Fruit fly (Drosophila melanogaster): ENCODE measurements around the gene Rev1.

Rev1 gene

DNA sequence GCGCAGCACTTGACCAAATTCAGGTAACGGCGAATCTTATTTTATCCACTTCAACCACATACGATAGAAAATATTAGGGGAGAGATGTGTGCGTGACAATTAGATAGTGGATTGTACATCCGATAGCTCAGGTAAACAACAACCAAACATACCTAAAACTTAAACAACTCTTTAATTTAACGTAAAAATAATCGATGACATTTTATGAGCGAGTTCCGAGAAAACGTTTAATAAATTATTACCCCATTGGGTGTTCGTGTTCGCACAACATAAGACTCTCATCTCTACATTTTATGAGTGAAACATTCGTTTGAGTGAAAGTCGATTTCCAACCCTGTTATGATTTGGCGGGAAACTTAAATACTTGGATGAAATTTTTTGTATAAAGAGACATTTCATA, 26.1 kb downstream of the Rev1 start, which contains the start of gene CG17129 (continued):
- TF ChIP-seq E2f2 (GFP tag; IDR thresholded peaks at IDR 0.05) (peak; percentile 87), CG2875 (GFP tag; optimal IDR thresholded peaks at IDR 0.05) (peak; percentile 27), gsb (GFP tag; IDR thresholded peaks at IDR 0.05) (no peak), D19A (tag; optimal IDR thresholded peaks at IDR 0.05) (peak; percentile 40), CG10462 (GFP tag; optimal IDR thresholded peaks at IDR 0.05) (peak; percentile 9), CG8359 (GFP tag; optimal IDR thresholded peaks at IDR 0.05; ENCODE audit: borderline replicate concordance) (no peak), CG1603 (tag; optimal IDR thresholded peaks at IDR 0.05) (peak; percentile 87), CG12071 (GFP tag; optimal IDR thresholded peaks at IDR 0.05) (peak; percentile 39), sens-2 (GFP tag; IDR thresholded peaks at IDR 0.05) (no peak), nau (GFP tag; optimal IDR thresholded peaks at IDR 0.05) (no peak), mirr (GFP tag; optimal IDR thresholded peaks at IDR 0.05) (no peak), zen2 (GFP tag; IDR thresholded peaks at IDR 0.05; ENCODE audit: partially characterized antibody) (peak; percentile 94), oc (tag; optimal IDR thresholded peaks at IDR 0.05) (peak; percentile 28), cas (GFP tag; IDR thresholded peaks at IDR 0.05) (0 out of 2 replicates have a peak, but pooled peaks have one; percentile 51), Fer1 (GFP tag; optimal IDR thresholded peaks at IDR 0.05) (no peak), esg (GFP tag; conservative IDR thresholded peaks at IDR 0.05) (peak; percentile 62), Meics (GFP tag; optimal IDR thresholded peaks at IDR 0.05) (peak; percentile 61), CG34224 (GFP tag; IDR thresholded peaks at IDR 0.05; ENCODE audit: partially characterized antibody) (peak; percentile 97), CG13424 (tag; optimal IDR thresholded peaks at IDR 0.05) (peak; percentile 78), HHEX (GFP tag; optimal IDR thresholded peaks at IDR 0.05) (peak; percentile 65), tgo (GFP tag; IDR thresholded peaks at IDR 0.05) (peak; percentile 74), CG10321 (GFP tag; IDR thresholded peaks at IDR 0.05) (no peak), CG9609 (GFP tag; optimal IDR thresholded peaks at IDR 0.05) (peak; percentile 78), chn (GFP tag; optimal IDR thresholded peaks at IDR 0.05) (peak; percentile 73), exex (tag; optimal IDR thresholded peaks at IDR 0.05) (no peak), CG11085 (GFP tag; IDR thresholded peaks at IDR 0.05) (peak; percentile 54), Mes4 (GFP tag; optimal IDR thresholded peaks at IDR 0.05) (peak; percentile 72), mld (GFP tag; IDR thresholded peaks at IDR 0.05; ENCODE audit: partially characterized antibody) (peak; percentile 91), disco-r (GFP tag; optimal IDR thresholded peaks at IDR 0.05) (peak; percentile 34), CG3838 (GFP tag; optimal IDR thresholded peaks at IDR 0.05) (peak; percentile 54), trem (tag; optimal IDR thresholded peaks at IDR 0.05) (peak; percentile 76), Neu2 (GFP tag; optimal IDR thresholded peaks at IDR 0.05; ENCODE audit: borderline replicate concordance) (no peak), Kr (GFP tag; optimal IDR thresholded peaks at IDR 0.05) (peak; percentile 28), Optix (GFP tag; IDR thresholded peaks at IDR 0.05) (peak; percentile 67; the same call in 1 of the 3 replicates), ranshi (GFP tag; IDR thresholded peaks at IDR 0.05) (peak; percentile 72), row (GFP tag; IDR thresholded peaks at IDR 0.05) (peak; percentile 94), al (GFP tag; IDR thresholded peaks at IDR 0.05) (peak; percentile 71), gfzf (GFP tag; optimal IDR thresholded peaks at IDR 0.05) (peak; percentile 25), CG11696 (GFP tag; IDR thresholded peaks at IDR 0.05) (peak; percentile 33; the same call in 1 of the 2 replicates), TFAM (GFP tag; optimal IDR thresholded peaks at IDR 0.05) (no peak), CG7271 (tag; optimal IDR thresholded peaks at IDR 0.05) (no peak), CkIIα-i1 (GFP tag; IDR thresholded peaks at IDR 0.05) (no peak), eve (GFP tag; optimal IDR thresholded peaks at IDR 0.05) (no peak), HmgD (GFP tag; optimal IDR thresholded peaks at IDR 0.05) (peak; percentile 6), CG17359 (tag; optimal IDR thresholded peaks at IDR 0.05) (peak; percentile 77), CG2199 (GFP tag; IDR thresholded peaks at IDR 0.05) (peak; percentile 15; the same call in 2 of the 3 replicates), BtbVII (GFP tag; optimal IDR thresholded peaks at IDR 0.05) (peak; percentile 32), Nf-YA (GFP tag; IDR thresholded peaks at IDR 0.05) (no peak), CG7928 (GFP tag; optimal IDR thresholded peaks at IDR 0.05) (peak; percentile 90), CG9727 (GFP tag; optimal IDR thresholded peaks at IDR 0.05) (peak; percentile 71), Lhr (GFP tag; optimal IDR thresholded peaks at IDR 0.05) (peak; percentile 17)
